Fruit fly (Drosophila melanogaster) whole organism, embryonic: ENCODE results near the gene dod.
A peak's percentile ranks its signal among the peaks of the same experiment; 100 is the strongest.

Experiments used
- Asciz ChIP-seq: fragments of 200-800 bp; sonication (Bioruptor generic); optimal IDR thresholded peaks from 2 replicates; lab custom pipeline; 2017; ENCODE audit warnings: missing biosample characterization, mild to moderate bottlenecking, missing genetic modification characterization, missing genetic modification reagents
- Bdp1 ChIP-seq: fragments of 200-800 bp; sonication (Bioruptor generic); optimal IDR thresholded peaks from 3 replicates; lab custom pipeline; 2016; ENCODE audit warnings: missing biosample characterization, missing genetic modification characterization
- C15 ChIP-seq: fragments of 200-800 bp; sonication (Bioruptor generic); IDR thresholded peaks from 3 replicates; pipeline ENCODE4 v1.3.6; 2022; ENCODE audit warnings: missing biosample characterization, missing genetic modification characterization
- CG10209 ChIP-seq: fragments of 200-800 bp; sonication (Bioruptor generic); optimal IDR thresholded peaks from 3 replicates; lab custom pipeline; 2017; ENCODE audit warnings: missing biosample characterization, mild to moderate bottlenecking, missing genetic modification characterization, missing genetic modification reagents
- CG10565 ChIP-seq: fragments of 200-800 bp; sonication (Bioruptor generic); optimal IDR thresholded peaks from 3 replicates; lab custom pipeline; 2016; ENCODE audit warnings: missing biosample characterization, mild to moderate bottlenecking, missing genetic modification characterization
- CG10959 ChIP-seq: fragments of 200-800 bp; sonication (Bioruptor generic); IDR thresholded peaks from 2 replicates; pipeline ENCODE4 v1.3.6; 2022; ENCODE audit warnings: missing biosample characterization, missing genetic modification characterization
- CG12104 ChIP-seq: fragments of 200-800 bp; sonication (Bioruptor generic); optimal IDR thresholded peaks from 3 replicates; lab custom pipeline; 2016; ENCODE audit warnings: missing biosample characterization, missing genetic modification characterization
- CG13775 ChIP-seq: fragments of 200-800 bp; sonication (Bioruptor generic); optimal IDR thresholded peaks from 3 replicates; lab custom pipeline; 2017; ENCODE audit warnings: missing biosample characterization, mild to moderate bottlenecking, missing genetic modification characterization
- CG14667 ChIP-seq: fragments of 200-800 bp; sonication (Bioruptor generic); IDR thresholded peaks from 2 replicates; pipeline ENCODE4 v1.3.6; 2022; ENCODE audit warnings: missing biosample characterization, missing genetic modification characterization
- CG1529 ChIP-seq: fragments of 200-800 bp; sonication (Bioruptor generic); optimal IDR thresholded peaks from 3 replicates; lab custom pipeline; 2018; ENCODE audit warnings: missing biosample characterization, missing genetic modification characterization
- CG16813 ChIP-seq: fragments of 200-800 bp; sonication (Bioruptor generic); IDR thresholded peaks from 3 replicates; pipeline ENCODE4 v1.3.6; 2022; ENCODE audit warnings: missing biosample characterization, missing genetic modification characterization; ENCODE audit not compliant: partially characterized antibody
- CG17385 ChIP-seq: fragments of 200-800 bp; sonication (Bioruptor generic); optimal IDR thresholded peaks from 3 replicates; lab custom pipeline; 2018; ENCODE audit warnings: missing biosample characterization, mild to moderate bottlenecking, missing genetic modification characterization
- CG18619 ChIP-seq: fragments of 200-800 bp; sonication (Bioruptor generic); optimal IDR thresholded peaks from 3 replicates; lab custom pipeline; 2017; ENCODE audit warnings: missing biosample characterization, mild to moderate bottlenecking, missing genetic modification characterization
- CG2116 ChIP-seq: fragments of 200-800 bp; sonication (Bioruptor generic); optimal IDR thresholded peaks from 3 replicates; lab custom pipeline; 2018; ENCODE audit warnings: missing biosample characterization, mild to moderate bottlenecking, missing genetic modification characterization
- CG2678 ChIP-seq: fragments of 200-800 bp; sonication (Bioruptor generic); optimal IDR thresholded peaks from 3 replicates; lab custom pipeline; 2019; ENCODE audit warnings: missing biosample characterization, mild to moderate bottlenecking, missing genetic modification characterization, moderate library complexity
- CG2889 ChIP-seq: fragments of 200-800 bp; sonication (Bioruptor generic); IDR thresholded peaks from 3 replicates; pipeline ENCODE4 v1.3.6; 2022; ENCODE audit warnings: missing biosample characterization, missing genetic modification characterization
- CG31224 ChIP-seq: fragments of 200-800 bp; sonication (Bioruptor generic); IDR thresholded peaks from 2 replicates; pipeline ENCODE4 v1.3.6; 2022; ENCODE audit warnings: missing biosample characterization, missing genetic modification characterization
- CG31365 ChIP-seq: fragments of 200-800 bp; sonication (Bioruptor generic); optimal IDR thresholded peaks from 2 replicates; lab custom pipeline; 2018; ENCODE audit warnings: missing biosample characterization, mild to moderate bottlenecking, missing genetic modification characterization
- CG32772 ChIP-seq: fragments of 200-800 bp; sonication (Bioruptor generic); IDR thresholded peaks from 2 replicates; pipeline ENCODE4 v1.3.6; 2022; ENCODE audit warnings: missing biosample characterization, missing genetic modification characterization
- CG3407 ChIP-seq: fragments of 200-800 bp; sonication (Bioruptor generic); optimal IDR thresholded peaks from 2 replicates; lab custom pipeline; 2018; ENCODE audit warnings: missing biosample characterization, mild to moderate bottlenecking, missing genetic modification characterization
- CG4360 ChIP-seq: fragments of 200-800 bp; sonication (Bioruptor generic); IDR thresholded peaks from 2 replicates; pipeline ENCODE4 v1.3.6; 2022; ENCODE audit warnings: missing biosample characterization, missing genetic modification characterization
- CG43689 ChIP-seq: fragments of 200-800 bp; sonication (Bioruptor generic); IDR thresholded peaks from 2 replicates; pipeline ENCODE4 v1.3.6; 2022; ENCODE audit warnings: missing biosample characterization, missing genetic modification characterization
- CG4820 ChIP-seq: fragments of 200-800 bp; sonication (Bioruptor generic); optimal IDR thresholded peaks from 3 replicates; lab custom pipeline; 2016; ENCODE audit warnings: missing biosample characterization, missing genetic modification characterization
- CG7556 ChIP-seq: fragments of 200-800 bp; sonication (Bioruptor generic); optimal IDR thresholded peaks from 2 replicates; lab custom pipeline; 2017; ENCODE audit warnings: missing biosample characterization, mild to moderate bottlenecking, missing genetic modification characterization
- CG7987 ChIP-seq: fragments of 200-800 bp; sonication (Bioruptor generic); optimal IDR thresholded peaks from 2 replicates; lab custom pipeline; 2018; ENCODE audit warnings: missing biosample characterization, mild to moderate bottlenecking, missing genetic modification characterization, moderate library complexity
- CG9215 ChIP-seq: fragments of 200-800 bp; sonication (Bioruptor generic); IDR thresholded peaks from 2 replicates; pipeline ENCODE4 v1.3.6; 2022; ENCODE audit warnings: missing biosample characterization, missing genetic modification characterization
- CHES-1-like ChIP-seq: fragments of 200-800 bp; sonication (Bioruptor generic); optimal IDR thresholded peaks from 2 replicates; lab custom pipeline; 2016; ENCODE audit warnings: missing biosample characterization, missing genetic modification characterization
- Dip2 ChIP-seq: fragments of 200-800 bp; sonication (Bioruptor generic); IDR thresholded peaks from 2 replicates; pipeline ENCODE4 v1.3.6; 2022; ENCODE audit warnings: missing biosample characterization, missing genetic modification characterization
- Doc2 ChIP-seq: fragments of 200-800 bp; sonication (Bioruptor generic); IDR thresholded peaks from 2 replicates; pipeline ENCODE4 v1.3.6; 2022; ENCODE audit warnings: missing biosample characterization, missing genetic modification characterization
- Hand ChIP-seq: fragments of 200-800 bp; sonication (Bioruptor generic); optimal IDR thresholded peaks from 2 replicates; lab custom pipeline; 2017; ENCODE audit warnings: mild to moderate bottlenecking, missing biosample characterization, missing genetic modification reagents, missing genetic modification characterization
- Jarid2 ChIP-seq: fragments of 200-800 bp; sonication (Bioruptor generic); optimal IDR thresholded peaks from 3 replicates; lab custom pipeline; 2017; ENCODE audit warnings: mild to moderate bottlenecking, missing biosample characterization, missing genetic modification reagents, missing genetic modification characterization
- Oaz ChIP-seq: fragments of 200-800 bp; sonication (Bioruptor generic); IDR thresholded peaks from 2 replicates; pipeline ENCODE4 v1.3.6; 2022; ENCODE audit warnings: missing biosample characterization, missing genetic modification characterization
- Optix ChIP-seq: fragments of 200-800 bp; sonication (Bioruptor generic); IDR thresholded peaks from 3 replicates; pipeline ENCODE4 v1.3.6; 2022; ENCODE audit warnings: missing biosample characterization, missing genetic modification characterization
- Poxn ChIP-seq: fragments of 200-800 bp; sonication (Bioruptor generic); IDR thresholded peaks from 2 replicates; pipeline ENCODE4 v1.3.6; 2022; ENCODE audit warnings: missing biosample characterization, missing genetic modification characterization
- Usf ChIP-seq: fragments of 200-800 bp; sonication (Bioruptor generic); optimal IDR thresholded peaks from 2 replicates; lab custom pipeline; 2017; ENCODE audit warnings: missing genotype, missing biosample characterization, missing genetic modification characterization
- chn ChIP-seq: fragments of 200-800 bp; sonication (Bioruptor generic); optimal IDR thresholded peaks from 2 replicates; lab custom pipeline; 2016; ENCODE audit warnings: missing biosample characterization, missing genetic modification characterization
- crp ChIP-seq, 2 experiments: fragments of 200-800 bp; sonication (Bioruptor generic); optimal IDR thresholded peaks; 2 replicates in 1 of 2; 3 replicates in 1 of 2; lab custom pipeline; 2017; ENCODE audit warnings: missing biosample characterization in 2 of 2, missing genetic modification characterization in 2 of 2, mild to moderate bottlenecking in 1 of 2, moderate library complexity in 1 of 2
- cwo ChIP-seq: fragments of 200-800 bp; sonication (Bioruptor generic); optimal IDR thresholded peaks from 3 replicates; lab custom pipeline; 2017; ENCODE audit warnings: missing biosample characterization, missing genetic modification characterization, mild to moderate bottlenecking, moderate library complexity, missing genetic modification reagents
- dm ChIP-seq: fragments of 200-800 bp; sonication (Bioruptor generic); optimal IDR thresholded peaks from 3 replicates; lab custom pipeline; 2016; ENCODE audit warnings: missing biosample characterization, missing genetic modification characterization
- eyg ChIP-seq: fragments of 200-800 bp; sonication (Bioruptor generic); optimal IDR thresholded peaks from 3 replicates; lab custom pipeline; 2016; ENCODE audit warnings: missing biosample characterization, missing genetic modification characterization
- fd64A ChIP-seq: fragments of 200-800 bp; sonication (Bioruptor generic); optimal IDR thresholded peaks from 3 replicates; lab custom pipeline; 2018; ENCODE audit warnings: missing biosample characterization, mild to moderate bottlenecking, missing genetic modification characterization
- hth ChIP-seq: fragments of >200 bp; optimal IDR thresholded peaks from 2 replicates; lab custom pipeline; 2017; ENCODE audit warnings: inconsistent platforms
- jing ChIP-seq: fragments of 200-800 bp; sonication (Bioruptor generic); optimal IDR thresholded peaks from 2 replicates; lab custom pipeline; 2018; ENCODE audit warnings: missing biosample characterization, mild to moderate bottlenecking, missing genetic modification characterization
- luna ChIP-seq: fragments of 200-800 bp; sonication (Bioruptor generic); optimal IDR thresholded peaks from 2 replicates; lab custom pipeline; 2016; ENCODE audit warnings: missing biosample characterization, missing genetic modification characterization
- mirr ChIP-seq: fragments of 200-800 bp; sonication (Bioruptor generic); optimal IDR thresholded peaks from 3 replicates; lab custom pipeline; 2018; ENCODE audit warnings: missing biosample characterization, mild to moderate bottlenecking, missing genetic modification characterization
- nmo ChIP-seq: fragments of 200-800 bp; sonication (Bioruptor generic); optimal IDR thresholded peaks from 2 replicates; lab custom pipeline; 2018; ENCODE audit warnings: missing biosample characterization, mild to moderate bottlenecking, missing genetic modification characterization, moderate library complexity
- pho ChIP-seq: fragments of 200-800 bp; sonication (Bioruptor generic); optimal IDR thresholded peaks from 2 replicates; lab custom pipeline; 2016; ENCODE audit warnings: missing biosample characterization, missing genetic modification characterization
- ranshi ChIP-seq: fragments of 200-800 bp; sonication (Bioruptor generic); IDR thresholded peaks from 2 replicates; pipeline ENCODE4 v1.3.6; 2022; ENCODE audit warnings: missing biosample characterization, missing genetic modification characterization
- ro ChIP-seq: fragments of 200-800 bp; sonication (Bioruptor generic); IDR thresholded peaks from 2 replicates; pipeline ENCODE4 v1.3.6; 2022; ENCODE audit warnings: missing biosample characterization, missing genetic modification characterization
- stc ChIP-seq: fragments of 200-800 bp; sonication (Bioruptor generic); IDR thresholded peaks from 2 replicates; pipeline ENCODE4 v1.3.6; 2022; ENCODE audit warnings: missing biosample characterization, missing genetic modification characterization
- trem ChIP-seq: fragments of 200-800 bp; optimal IDR thresholded peaks from 3 replicates; lab custom pipeline; 2019; ENCODE audit warnings: missing biosample characterization, mild to moderate bottlenecking, missing genetic modification characterization, moderate library complexity

The dod gene

DNA sequence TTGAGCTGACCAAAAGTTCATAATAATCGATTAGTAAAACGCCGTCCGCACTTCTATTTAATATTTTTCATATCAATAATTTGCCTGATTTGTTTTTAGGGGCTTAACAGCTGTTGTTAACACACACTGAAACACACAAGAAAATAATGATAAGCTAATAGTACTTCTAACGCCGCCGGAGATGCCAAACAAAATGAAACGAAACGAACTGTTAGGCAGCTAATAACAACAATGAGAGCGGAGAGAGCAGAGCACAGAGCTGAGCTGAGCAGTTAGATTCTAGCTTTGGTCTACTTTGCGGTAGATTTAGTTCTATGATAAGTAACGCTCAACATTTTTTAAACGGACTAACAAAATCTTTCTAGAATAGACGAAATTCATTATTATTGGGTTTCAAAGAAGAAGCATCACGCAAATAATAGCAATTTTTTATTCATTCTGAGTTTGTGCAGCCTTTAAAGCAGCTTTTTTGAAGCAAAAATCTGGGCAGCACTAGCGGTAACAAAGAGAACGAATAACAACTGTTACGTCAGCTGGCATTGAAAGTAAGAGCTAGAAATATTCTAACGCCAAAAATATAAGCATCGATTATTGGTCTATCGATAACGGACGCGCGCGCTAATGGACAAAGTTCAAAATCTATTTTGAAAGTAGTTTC is 38.5 kb upstream of the dod start, which contains the start of gene Abca3 (continued):
- TF ChIP-seq C15 (GFP tag; lab: Robert Waterston, UW) (0 out of 3 replicates have a peak, but pooled peaks have one; percentile 28), mirr (GFP tag; lab: Kevin White, UChicago) (peak; percentile 76), CG10959 (GFP tag; lab: Robert Waterston, UW) (0 out of 2 replicates have a peak, but pooled peaks have one; percentile 13), cwo (peak; percentile 59), CG4360 (GFP tag; lab: Robert Waterston, UW) (no peak), crp (GFP tag; optimal IDR thresholded peaks at IDR 0.05; lab: Kevin White, UChicago) (peak in 1 of 2 experiments; percentile 75), Jarid2 (GFP tag; lab: Kevin White, UChicago) (no peak), CG32772 (GFP tag; lab: Robert Waterston, UW) (no peak), CG3407 (GFP tag; lab: Kevin White, UChicago) (peak; percentile 25), CHES-1-like (GFP tag; lab: Kevin White, UChicago) (peak; percentile 54), Poxn (GFP tag; lab: Robert Waterston, UW) (peak; percentile 14; the same call in 1 of the 2 replicates), CG4820 (GFP tag; lab: Kevin White, UChicago) (no peak), Bdp1 (no peak), CG43689 (GFP tag; lab: Robert Waterston, UW) (no peak), Asciz (no peak), ranshi (no peak; the same call in 1 of the 2 replicates), CG18619 (peak; percentile 52), trem (no peak), chn (no peak), Optix (GFP tag; lab: Robert Waterston, UW) (no peak), CG2116 (GFP tag; lab: Kevin White, UChicago) (peak; percentile 28), fd64A (GFP tag; lab: Kevin White, UChicago) (no peak), CG7987 (GFP tag; lab: Kevin White, UChicago) (no peak), dm (GFP tag; lab: Kevin White, UChicago) (no peak), CG12104 (GFP tag; lab: Kevin White, UChicago) (no peak), CG9215 (GFP tag; lab: Robert Waterston, UW) (peak; percentile 66), luna (GFP tag; lab: Kevin White, UChicago) (no peak), CG2678 (tag; lab: Kevin White, UChicago) (peak; percentile 83), pho (GFP tag; lab: Kevin White, UChicago) (peak; percentile 69), ro (GFP tag; lab: Robert Waterston, UW) (no peak), CG7556 (GFP tag; lab: Kevin White, UChicago) (peak; percentile 72), Oaz (no peak), nmo (GFP tag; lab: Kevin White, UChicago) (peak; percentile 67), CG13775 (GFP tag; lab: Kevin White, UChicago) (peak; percentile 64), CG31224 (GFP tag; lab: Robert Waterston, UW) (0 out of 2 replicates have a peak, but pooled peaks have one; percentile 12), CG10209 (GFP tag; lab: Kevin White, UChicago) (peak; percentile 52), CG16813 (GFP tag; lab: Robert Waterston, UW) (no peak), CG2889 (GFP tag; lab: Robert Waterston, UW) (no peak), hth (lab: Kevin White, UChicago) (no peak), CG17385 (GFP tag; lab: Kevin White, UChicago) (peak; percentile 55), eyg (peak; percentile 50), Doc2 (no peak), Hand (no peak), Dip2 (GFP tag; lab: Robert Waterston, UW) (no peak), stc (GFP tag; lab: Robert Waterston, UW) (no peak), CG1529 (GFP tag; lab: Kevin White, UChicago) (no peak), Usf (GFP tag; lab: Kevin White, UChicago) (peak; percentile 12), CG31365 (peak; percentile 21), CG14667 (GFP tag; lab: Robert Waterston, UW) (no peak), jing (GFP tag; lab: Kevin White, UChicago) (no peak), CG10565 (GFP tag; lab: Kevin White, UChicago) (no peak)
